Fruit fly (Drosophila melanogaster) whole organism, embryonic: ENCODE measurements around the gene CG7653.
A peak's percentile ranks its signal among the peaks of the same experiment; 100 is the strongest.

Experiments
- Ada2b ChIP-seq: fragments of 200-800 bp; sonication (Bioruptor generic); IDR thresholded peaks from 2 replicates; pipeline ENCODE4 v1.3.6; 2022; ENCODE audit warnings: missing biosample characterization, missing genetic modification characterization
- Atf6 ChIP-seq: fragments of 200-800 bp; sonication (Bioruptor generic); IDR thresholded peaks from 2 replicates; pipeline ENCODE4 v1.3.6; 2022; ENCODE audit warnings: missing biosample characterization, missing genetic modification characterization
- CG1024 ChIP-seq: fragments of 200-800 bp; sonication (Bioruptor generic); IDR thresholded peaks from 2 replicates; pipeline ENCODE4 v1.3.6; 2022; ENCODE audit warnings: missing biosample characterization, missing genetic modification characterization
- CG10321 ChIP-seq: fragments of 200-800 bp; sonication (Bioruptor generic); IDR thresholded peaks from 2 replicates; pipeline ENCODE4 v1.3.6; 2022; ENCODE audit warnings: missing biosample characterization, missing genetic modification characterization
- CG11085 ChIP-seq: fragments of 200-800 bp; sonication (Bioruptor generic); IDR thresholded peaks from 2 replicates; pipeline ENCODE4 v1.3.6; 2022; ENCODE audit warnings: missing biosample characterization, missing genetic modification characterization
- CG12071 ChIP-seq: fragments of 200-800 bp; sonication (Bioruptor generic); optimal IDR thresholded peaks from 3 replicates; lab custom pipeline; 2018; ENCODE audit warnings: missing biosample characterization, mild to moderate bottlenecking, missing genetic modification characterization
- CG14050 ChIP-seq: fragments of 200-800 bp; sonication (Bioruptor generic); IDR thresholded peaks from 3 replicates; pipeline ENCODE4 v1.3.6; 2022; ENCODE audit warnings: missing biosample characterization, missing genetic modification characterization
- CG1529 ChIP-seq: fragments of 200-800 bp; sonication (Bioruptor generic); optimal IDR thresholded peaks from 3 replicates; lab custom pipeline; 2018; ENCODE audit warnings: missing biosample characterization, missing genetic modification characterization
- CG1603 ChIP-seq: fragments of 200-800 bp; sonication (Bioruptor generic); optimal IDR thresholded peaks from 2 replicates; lab custom pipeline; 2019; ENCODE audit warnings: missing biosample characterization, mild to moderate bottlenecking, missing genetic modification characterization, moderate library complexity
- CG17361 ChIP-seq: fragments of 200-800 bp; sonication (Bioruptor generic); IDR thresholded peaks from 3 replicates; pipeline ENCODE4 v1.3.6; 2022; ENCODE audit warnings: missing biosample characterization, missing genetic modification characterization
- CG17802 ChIP-seq: fragments of 200-800 bp; sonication (Bioruptor generic); optimal IDR thresholded peaks from 2 replicates; lab custom pipeline; 2018; ENCODE audit warnings: missing biosample characterization, mild to moderate bottlenecking, missing genetic modification characterization, moderate library complexity
- CG2199 ChIP-seq: fragments of 200-800 bp; sonication (Bioruptor generic); IDR thresholded peaks from 3 replicates; pipeline ENCODE4 v1.3.6; 2022; ENCODE audit warnings: missing biosample characterization, missing genetic modification characterization
- CG32532 ChIP-seq: fragments of 200-800 bp; sonication (Bioruptor generic); IDR thresholded peaks from 2 replicates; pipeline ENCODE4 v1.3.6; 2022; ENCODE audit warnings: missing biosample characterization, missing genetic modification characterization
- CG3847 ChIP-seq: fragments of 200-800 bp; sonication (Bioruptor generic); IDR thresholded peaks from 2 replicates; pipeline ENCODE4 v1.3.6; 2022; ENCODE audit warnings: missing biosample characterization, missing genetic modification characterization
- CG4404 ChIP-seq: fragments of 200-800 bp; sonication (Bioruptor generic); IDR thresholded peaks from 2 replicates; pipeline ENCODE4 v1.3.6; 2022; ENCODE audit warnings: missing biosample characterization, missing genetic modification characterization
- CG6272 ChIP-seq: fragments of 200-800 bp; sonication (Bioruptor generic); IDR thresholded peaks from 2 replicates; pipeline ENCODE4 v1.3.6; 2022; ENCODE audit warnings: missing biosample characterization, missing genetic modification characterization
- CG6791 ChIP-seq: fragments of 200-800 bp; sonication (Bioruptor generic); IDR thresholded peaks from 3 replicates; pipeline ENCODE4 v1.3.6; 2022; ENCODE audit warnings: missing biosample characterization, missing genetic modification characterization; ENCODE audit not compliant: partially characterized antibody
- CG7357 ChIP-seq: fragments of 200-800 bp; sonication (Bioruptor generic); IDR thresholded peaks from 3 replicates; pipeline ENCODE4 v1.3.6; 2022; ENCODE audit warnings: missing biosample characterization, missing genetic modification characterization
- CG8290 ChIP-seq, 3 experiments: fragments of 200-800 bp; sonication (Bioruptor generic); optimal IDR thresholded peaks; 2 replicates each; lab custom pipeline; 2016 to 2019; ENCODE audit warnings: missing biosample characterization in 3 of 3, missing genetic modification characterization in 3 of 3, mild to moderate bottlenecking in 2 of 3, moderate library complexity in 1 of 3
- CG8765 ChIP-seq: fragments of 200-800 bp; sonication (Bioruptor generic); IDR thresholded peaks from 2 replicates; pipeline ENCODE4 v1.3.6; 2022; ENCODE audit warnings: missing biosample characterization, missing genetic modification characterization
- CG8944 ChIP-seq: fragments of 200-800 bp; sonication (Bioruptor generic); optimal IDR thresholded peaks from 3 replicates; lab custom pipeline; 2016; ENCODE audit warnings: missing biosample characterization, missing genetic modification characterization
- Camta ChIP-seq: fragments of 200-800 bp; sonication (Bioruptor generic); optimal IDR thresholded peaks from 2 replicates; lab custom pipeline; 2016; ENCODE audit warnings: missing biosample characterization, missing genetic modification characterization
- GATAe ChIP-seq: fragments of 200-800 bp; sonication (Bioruptor generic); conservative IDR thresholded peaks from 2 replicates; pipeline ENCODE4 v1.3.6; 2022; ENCODE audit warnings: missing biosample characterization, missing genetic modification characterization
- Gug ChIP-seq: fragments of 200-800 bp; sonication (Bioruptor generic); IDR thresholded peaks from 4 replicates; pipeline ENCODE4 v1.3.6; 2022; ENCODE audit warnings: missing biosample characterization, missing genetic modification characterization
- H2.0 ChIP-seq: fragments of 200-800 bp; sonication (Bioruptor generic); IDR thresholded peaks from 2 replicates; pipeline ENCODE4 v1.3.6; 2022; ENCODE audit warnings: missing biosample characterization, missing genetic modification characterization
- Hey ChIP-seq: fragments of 200-800 bp; sonication (Bioruptor generic); optimal IDR thresholded peaks from 3 replicates; lab custom pipeline; 2018; ENCODE audit warnings: missing biosample characterization, mild to moderate bottlenecking, missing genetic modification characterization
- Kr ChIP-seq: fragments of 200-800 bp; sonication (Bioruptor generic); optimal IDR thresholded peaks from 2 replicates; lab custom pipeline; 2017; ENCODE audit warnings: missing biosample characterization, mild to moderate bottlenecking, missing genetic modification characterization
- Med ChIP-seq: fragments of 200-800 bp; sonication (Bioruptor generic); peaks from one replicate; lab custom pipeline; 2016; ENCODE audit warnings: missing biosample characterization, missing genetic modification characterization, mild to moderate bottlenecking, inconsistent platforms, moderate library complexity
- Pdp1 ChIP-seq, 2 experiments: fragments of 200-800 bp; sonication (Bioruptor generic); optimal IDR thresholded peaks; 3 replicates each; lab custom pipeline; 2016; ENCODE audit warnings: missing biosample characterization in 2 of 2, missing genetic modification characterization in 2 of 2, mild to moderate bottlenecking in 1 of 2, moderate library complexity in 1 of 2
- Rfx ChIP-seq: fragments of 200-800 bp; sonication (Bioruptor generic); IDR thresholded peaks from 2 replicates; pipeline ENCODE4 v1.3.6; 2022; ENCODE audit warnings: missing biosample characterization, missing genetic modification characterization
- ato ChIP-seq: fragments of 200-800 bp; sonication (Bioruptor generic); IDR thresholded peaks from 2 replicates; pipeline ENCODE4 v1.3.6; 2022; ENCODE audit warnings: missing biosample characterization, missing genetic modification characterization; ENCODE audit not compliant: partially characterized antibody
- chinmo ChIP-seq: fragments of 200-800 bp; sonication (Bioruptor generic); IDR thresholded peaks from 4 replicates; pipeline ENCODE4 v1.3.6; 2022; ENCODE audit warnings: missing biosample characterization, missing genetic modification characterization; ENCODE audit not compliant: partially characterized antibody
- chm ChIP-seq: fragments of 200-800 bp; sonication (Bioruptor generic); IDR thresholded peaks from 2 replicates; pipeline ENCODE4 v1.3.6; 2022; ENCODE audit warnings: missing biosample characterization, missing genetic modification characterization
- ci ChIP-seq: fragments of 200-800 bp; sonication (Bioruptor generic); IDR thresholded peaks from 3 replicates; pipeline ENCODE4 v1.3.6; 2022; ENCODE audit warnings: missing biosample characterization, missing genetic modification characterization
- exex ChIP-seq: fragments of 200-800 bp; sonication (Bioruptor generic); optimal IDR thresholded peaks from 4 replicates; lab custom pipeline; 2018; ENCODE audit warnings: missing biosample characterization, mild to moderate bottlenecking, missing genetic modification characterization, moderate library complexity
- eyg ChIP-seq: fragments of 200-800 bp; sonication (Bioruptor generic); optimal IDR thresholded peaks from 3 replicates; lab custom pipeline; 2016; ENCODE audit warnings: missing biosample characterization, missing genetic modification characterization
- hkb ChIP-seq, 2 experiments: fragments of 200-800 bp in 1 of 2; fragments of >200 bp in 1 of 2; sonication (Bioruptor generic) in 1 of 2; IDR thresholded peaks in 1 of 2; optimal IDR thresholded peaks in 1 of 2; 2 replicates each; pipeline versions ENCODE4 v1.3.6 to Lab custom; 2017 to 2022; ENCODE audit warnings: missing biosample characterization in 1 of 2, missing genetic modification characterization in 1 of 2
- insv ChIP-seq, 2 experiments: fragments of 200-800 bp; sonication (Bioruptor generic); optimal IDR thresholded peaks; 3 replicates each; lab custom pipeline; 2016 to 2018; ENCODE audit warnings: missing biosample characterization in 2 of 2, missing genetic modification characterization in 2 of 2
- jigr1 ChIP-seq: fragments of 200-800 bp; sonication (Bioruptor generic); IDR thresholded peaks from 3 replicates; pipeline ENCODE4 v1.3.6; 2022; ENCODE audit warnings: missing biosample characterization, missing genetic modification characterization
- mirr ChIP-seq: fragments of 200-800 bp; sonication (Bioruptor generic); optimal IDR thresholded peaks from 3 replicates; lab custom pipeline; 2018; ENCODE audit warnings: missing biosample characterization, mild to moderate bottlenecking, missing genetic modification characterization
- oc ChIP-seq: fragments of 200-800 bp; sonication (Bioruptor generic); optimal IDR thresholded peaks from 2 replicates; lab custom pipeline; 2018; ENCODE audit warnings: missing biosample characterization, mild to moderate bottlenecking, missing genetic modification characterization, moderate library complexity
- row ChIP-seq: fragments of 200-800 bp; sonication (Bioruptor generic); IDR thresholded peaks from 3 replicates; pipeline ENCODE4 v1.3.6; 2022; ENCODE audit warnings: missing biosample characterization, missing genetic modification characterization
- sens-2 ChIP-seq: fragments of 200-800 bp; sonication (Bioruptor generic); IDR thresholded peaks from 2 replicates; pipeline ENCODE4 v1.3.6; 2022; ENCODE audit warnings: missing biosample characterization, missing genetic modification characterization
- sisA ChIP-seq: fragments of 200-800 bp; sonication (Bioruptor generic); IDR thresholded peaks from 2 replicates; pipeline ENCODE4 v1.3.6; 2022; ENCODE audit warnings: missing biosample characterization, missing genetic modification characterization
- tio ChIP-seq: fragments of 200-800 bp; sonication (Bioruptor generic); optimal IDR thresholded peaks from 2 replicates; lab custom pipeline; 2017; ENCODE audit warnings: missing biosample characterization, missing genetic modification characterization, inconsistent platforms

CG7653 gene

DNA sequence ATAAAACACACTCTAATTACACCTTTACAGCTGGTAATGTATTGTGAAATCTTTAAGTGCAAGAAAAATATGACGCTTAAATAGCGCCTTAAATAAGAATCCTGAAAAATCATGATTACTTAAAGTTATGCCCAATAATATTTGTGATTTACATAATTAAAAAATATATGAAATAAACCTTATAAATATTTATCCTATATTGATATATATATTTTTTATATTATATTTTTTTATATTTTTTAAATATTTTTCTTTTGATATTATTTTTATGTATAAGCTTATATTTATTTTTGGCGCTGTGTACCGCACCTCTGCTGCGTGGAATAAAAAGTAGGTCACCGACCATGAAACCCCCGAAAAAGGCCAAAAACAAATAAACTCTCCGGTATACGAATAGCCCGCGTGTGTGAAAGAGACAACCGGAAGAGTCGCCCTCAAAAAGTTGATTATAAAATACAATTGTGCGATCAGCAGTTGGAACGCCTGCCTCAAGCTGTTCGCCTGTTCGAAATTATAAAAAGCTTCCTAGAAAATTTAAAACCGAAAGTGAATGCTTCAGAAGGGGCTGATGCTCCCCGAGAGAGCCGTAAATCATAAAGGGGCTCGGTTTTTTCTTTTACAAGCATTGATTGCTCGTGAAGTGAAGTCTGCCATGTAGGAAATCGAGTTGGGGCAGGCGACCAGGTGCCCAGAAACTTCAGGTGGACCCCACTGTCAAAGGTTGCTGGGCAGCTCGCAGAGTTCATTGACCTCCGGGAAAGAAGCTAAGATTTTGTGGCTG is 28.7 kb upstream of the CG7653 start (continued):
- TF ChIP-seq hkb (optimal IDR thresholded peaks at IDR 0.05; lab: Kevin White, UChicago) (no peak), hkb (GFP tag; IDR thresholded peaks at IDR 0.05; lab: Robert Waterston, UW) (peak; percentile 57), ato (GFP tag; lab: Robert Waterston, UW) (peak; percentile 45; the same call in 1 of the 2 replicates), CG4404 (GFP tag; lab: Robert Waterston, UW) (no peak), eyg (GFP tag; lab: Kevin White, UChicago) (no peak), insv (GFP tag; optimal IDR thresholded peaks at IDR 0.05; lab: Kevin White, UChicago) (no peak), tio (no peak), CG14050 (0 out of 3 replicates have a peak, but pooled peaks have one; percentile 19), CG8944 (no peak)

DNA sequence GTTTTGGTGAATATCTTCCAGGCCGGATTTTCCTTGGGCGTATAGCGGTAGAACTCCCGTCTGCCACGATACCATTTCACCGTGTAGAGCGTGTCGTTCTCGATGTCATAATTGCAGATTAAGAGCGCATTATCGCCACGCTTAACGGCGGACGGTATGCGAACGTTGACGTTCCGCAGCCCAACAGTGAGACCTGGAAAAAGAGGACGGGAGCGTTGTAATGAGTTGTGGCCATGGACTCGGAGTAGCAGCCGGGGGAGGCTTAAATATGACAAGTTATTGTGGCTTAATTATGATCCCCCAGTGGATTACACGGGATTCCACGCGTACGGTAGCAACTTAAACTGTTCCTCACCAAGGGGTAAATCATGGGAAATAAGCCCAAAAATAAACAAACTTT is 28.1 kb upstream of the CG7653 start:
- TF ChIP-seq row (GFP tag; lab: Robert Waterston, UW) (peak; percentile 58; the same call in 2 of the 3 replicates), CG1603 (tag; lab: Kevin White, UChicago) (peak; percentile 30), mirr (GFP tag; lab: Kevin White, UChicago) (peak; percentile 57), CG6791 (GFP tag; lab: Robert Waterston, UW) (0 out of 3 replicates have a peak, but pooled peaks have one; percentile 25), CG1529 (GFP tag; lab: Kevin White, UChicago) (no peak), CG1024 (GFP tag; lab: Robert Waterston, UW) (0 out of 2 replicates have a peak, but pooled peaks have one; percentile 3), ci (GFP tag; lab: Robert Waterston, UW) (0 out of 3 replicates have a peak, but pooled peaks have one; percentile 41), exex (tag; lab: Kevin White, UChicago) (peak; percentile 21), CG2199 (0 out of 3 replicates have a peak, but pooled peaks have one; percentile 60), sisA (GFP tag; lab: Robert Waterston, UW) (0 out of 2 replicates have a peak, but pooled peaks have one; percentile 12), CG14050 (peak; percentile 17; the same call in 1 of the 3 replicates), CG12071 (GFP tag; lab: Kevin White, UChicago) (peak; percentile 23), CG8290 (GFP tag; optimal IDR thresholded peaks at IDR 0.05; lab: Kevin White, UChicago) (no peak), CG8290 (tag; optimal IDR thresholded peaks at IDR 0.05; lab: Kevin White, UChicago) (peak in 1 of 2 experiments; percentile 47), Camta (GFP tag; lab: Kevin White, UChicago) (peak; percentile 6), CG7357 (peak; percentile 30; the same call in 1 of the 3 replicates), GATAe (no peak), Atf6 (peak; percentile 34; the same call in 1 of the 2 replicates), sens-2 (GFP tag; lab: Robert Waterston, UW) (no peak), Med (GFP tag; lab: Kevin White, UChicago) (peak; percentile 76), chm (GFP tag; lab: Robert Waterston, UW) (peak; percentile 27; the same call in 1 of the 2 replicates), CG11085 (GFP tag; lab: Robert Waterston, UW) (0 out of 2 replicates have a peak, but pooled peaks have one; percentile 15), Rfx (0 out of 2 replicates have a peak, but pooled peaks have one; percentile 25), chinmo (GFP tag; lab: Robert Waterston, UW) (0 out of 4 replicates have a peak, but pooled peaks have one; percentile 35), CG3847 (GFP tag; lab: Robert Waterston, UW) (no peak), CG32532 (0 out of 2 replicates have a peak, but pooled peaks have one; percentile 12), jigr1 (GFP tag; lab: Robert Waterston, UW) (0 out of 3 replicates have a peak, but pooled peaks have one; percentile 36), CG8765 (GFP tag; lab: Robert Waterston, UW) (0 out of 2 replicates have a peak, but pooled peaks have one; percentile 13), H2.0 (0 out of 2 replicates have a peak, but pooled peaks have one; percentile 32), CG17802 (tag; lab: Kevin White, UChicago) (peak; percentile 42), Hey (tag; lab: Kevin White, UChicago) (peak; percentile 14), Gug (GFP tag; lab: Robert Waterston, UW) (peak; percentile 35; the same call in 1 of the 4 replicates), oc (tag; lab: Kevin White, UChicago) (peak; percentile 42), CG10321 (GFP tag; lab: Robert Waterston, UW) (0 out of 2 replicates have a peak, but pooled peaks have one; percentile 7), CG17361 (GFP tag; lab: Robert Waterston, UW) (no peak), Kr (GFP tag; lab: Kevin White, UChicago) (no peak), Ada2b (GFP tag; lab: Robert Waterston, UW) (0 out of 2 replicates have a peak, but pooled peaks have one; percentile 25), CG6272 (GFP tag; lab: Robert Waterston, UW) (0 out of 2 replicates have a peak, but pooled peaks have one; percentile 50), Pdp1 (GFP tag; optimal IDR thresholded peaks at IDR 0.05; lab: Kevin White, UChicago) (peak in 1 of 2 experiments; percentile 36)
